Worm (Caenorhabditis elegans): ENCODE results near the gene Y26G10.4.

ce11 chrV:17673343-17673742 lies 25.7 kb downstream of the Y26G10.4 start, which contains the start of gene str-93:
- TF ChIP-seq lin-13 (GFP tag; optimal IDR thresholded peaks at IDR 0.05) (no peak), nhr-90 (tag; optimal IDR thresholded peaks at IDR 0.05; ENCODE audit: poor library complexity) (no peak), lsy-2 (tag; optimal IDR thresholded peaks at IDR 0.05) (no peak), nhr-237 (tag; optimal IDR thresholded peaks at IDR 0.05) (no peak), ztf-11 (tag; optimal IDR thresholded peaks at IDR 0.05) (no peak), lir-3 (tag; optimal IDR thresholded peaks at IDR 0.05; ENCODE audit: poor library complexity) (no peak), sptf-1 (tag; optimal IDR thresholded peaks at IDR 0.05) (no peak), nhr-11 (tag; optimal IDR thresholded peaks at IDR 0.05) (no peak), pqm-1 (tag; optimal IDR thresholded peaks at IDR 0.05) (no peak), pag-3 (tag; optimal IDR thresholded peaks at IDR 0.05; ENCODE audit: borderline replicate concordance, insufficient read depth) (no peak), jun-1 (tag; optimal IDR thresholded peaks at IDR 0.05) (no peak), lin-15B (tag; optimal IDR thresholded peaks at IDR 0.05) (no peak), zip-4 (GFP tag; optimal IDR thresholded peaks at IDR 0.05) (no peak), fkh-8 (tag; optimal IDR thresholded peaks at IDR 0.05) (no peak)
